Worm (Caenorhabditis elegans): ENCODE data around the gene gst-16.
A peak's percentile ranks its signal among the peaks of the same experiment; 100 is the strongest.

gst-16 gene

DNA sequence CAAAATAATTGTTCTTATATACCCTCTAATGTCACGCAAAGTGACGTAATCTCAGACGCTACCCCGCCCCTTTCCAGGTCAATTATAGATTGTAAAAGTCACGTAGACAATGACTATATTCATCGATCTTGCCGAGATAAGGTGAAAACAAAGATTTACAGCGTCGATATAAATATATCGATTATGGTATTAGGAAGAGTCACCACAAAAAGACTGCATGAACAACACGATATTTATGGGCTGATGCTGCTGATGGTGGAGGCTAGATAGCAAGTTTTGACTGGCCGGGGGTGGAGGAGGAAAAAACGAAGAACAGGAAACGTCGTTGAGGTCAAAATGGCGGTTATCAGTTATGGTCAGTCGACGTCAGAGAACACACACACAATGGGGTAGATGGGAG is 14.3 kb upstream of the gst-16 start (continued):
- no peak for TF ChIP-seq D1046.2 (GFP tag; IDR thresholded peaks at IDR 0.05)
- TF ChIP-seq tag-97 (GFP tag; IDR thresholded peaks at IDR 0.05) = no peak
- no peak for TF ChIP-seq pha-4 (GFP tag; IDR thresholded peaks at IDR 0.05)
- no peak for TF ChIP-seq pha-4 (tag; optimal IDR thresholded peaks at IDR 0.05)
- TF ChIP-seq nhr-10 (tag; optimal IDR thresholded peaks at IDR 0.05) = no peak
- peak; percentile 14 for TF ChIP-seq nhr-102 (tag; optimal IDR thresholded peaks at IDR 0.05)
- no peak for TF ChIP-seq ceh-20 (GFP tag; IDR thresholded peaks at IDR 0.05)
- TF ChIP-seq gei-8 (GFP tag; optimal IDR thresholded peaks at IDR 0.05) = no peak
- peak; percentile 17 for TF ChIP-seq spr-1 (tag; optimal IDR thresholded peaks at IDR 0.05)
- no peak for TF ChIP-seq nhr-237 (tag; optimal IDR thresholded peaks at IDR 0.05)
- peak; percentile 16 for TF ChIP-seq lin-13 (GFP tag; optimal IDR thresholded peaks at IDR 0.05)
- no peak for TF ChIP-seq ces-1 (GFP tag; optimal IDR thresholded peaks at IDR 0.05)
- TF ChIP-seq pqm-1 (tag; optimal IDR thresholded peaks at IDR 0.05) = peak; percentile 2
- TF ChIP-seq mxl-2 (GFP tag; conservative IDR thresholded peaks at IDR 0.05) = no peak
- TF ChIP-seq nhr-77 (tag; optimal IDR thresholded peaks at IDR 0.05) = peak; percentile 82
- TF ChIP-seq ceh-28 (tag; optimal IDR thresholded peaks at IDR 0.05) = peak; percentile 55
- TF ChIP-seq arid-1 (GFP tag; conservative IDR thresholded peaks at IDR 0.05) = no peak
- TF ChIP-seq mes-2 (tag; optimal IDR thresholded peaks at IDR 0.05; ENCODE audit: poor library complexity, severe bottlenecking) = no peak
- TF ChIP-seq zip-11 (GFP tag; IDR thresholded peaks at IDR 0.05) = no peak
- no peak for TF ChIP-seq saeg-2 (GFP tag; IDR thresholded peaks at IDR 0.05)
- TF ChIP-seq lsy-2 (tag; optimal IDR thresholded peaks at IDR 0.05) = peak in 1 of 2 experiments; percentile 50
- TF ChIP-seq duxl-1 (tag; optimal IDR thresholded peaks at IDR 0.05; ENCODE audit: poor library complexity) = no peak
- TF ChIP-seq ztf-7 (tag; optimal IDR thresholded peaks at IDR 0.05) = peak; percentile 13
- TF ChIP-seq Y5F2A.4 (GFP tag; optimal IDR thresholded peaks at IDR 0.05) = no peak
- peak; percentile 76 for TF ChIP-seq nhr-42 (GFP tag; IDR thresholded peaks at IDR 0.05)
- TF ChIP-seq madf-5 (GFP tag; IDR thresholded peaks at IDR 0.05) = no peak
- no peak for TF ChIP-seq ceh-82 (tag; optimal IDR thresholded peaks at IDR 0.05)
- TF ChIP-seq nhr-111 (GFP tag; optimal IDR thresholded peaks at IDR 0.05) = no peak
- peak; percentile 53 for TF ChIP-seq mxl-3 (GFP tag; optimal IDR thresholded peaks at IDR 0.05)
- no peak for TF ChIP-seq zip-2 (tag; optimal IDR thresholded peaks at IDR 0.05)
- no peak for TF ChIP-seq nhr-41 (GFP tag; IDR thresholded peaks at IDR 0.05)
- no peak for TF ChIP-seq zag-1 (tag; optimal IDR thresholded peaks at IDR 0.05)
- 0 out of 2 replicates have a peak, but pooled peaks have one; percentile 19 for TF ChIP-seq php-3 (GFP tag; IDR thresholded peaks at IDR 0.05)
- TF ChIP-seq Y105C5A.15 (GFP tag; IDR thresholded peaks at IDR 0.05) = no peak
- no peak for TF ChIP-seq madf-9 (GFP tag; conservative IDR thresholded peaks at IDR 0.05)
- TF ChIP-seq F44E2.7 (GFP tag; IDR thresholded peaks at IDR 0.05) = no peak
- TF ChIP-seq zfp-2 (tag; optimal IDR thresholded peaks at IDR 0.05) = no peak
- TF ChIP-seq fos-1 (tag; optimal IDR thresholded peaks at IDR 0.05) = no peak
- peak; percentile 9; the same call in 1 of the 2 replicates for TF ChIP-seq T26A8.4 (GFP tag; IDR thresholded peaks at IDR 0.05)
- TF ChIP-seq set-16 (GFP tag; IDR thresholded peaks at IDR 0.05) = no peak
- TF ChIP-seq unc-39 (tag; optimal IDR thresholded peaks at IDR 0.05) = no peak
- TF ChIP-seq spr-3 (GFP tag; optimal IDR thresholded peaks at IDR 0.05) = no peak
- no peak for TF ChIP-seq daf-12 (tag; optimal IDR thresholded peaks at IDR 0.05)
- TF ChIP-seq hlh-11 (tag; optimal IDR thresholded peaks at IDR 0.05) = peak; percentile 87
- TF ChIP-seq dmd-9 (GFP tag; IDR thresholded peaks at IDR 0.05) = no peak
- peak; percentile 13 for TF ChIP-seq dpl-1 (GFP tag; optimal IDR thresholded peaks at IDR 0.05)
- no peak for TF ChIP-seq aly-2 (tag; optimal IDR thresholded peaks at IDR 0.05)
- no peak for TF ChIP-seq jun-1 (tag; optimal IDR thresholded peaks at IDR 0.05)
- peak; percentile 25 for TF ChIP-seq dmd-6 (GFP tag; IDR thresholded peaks at IDR 0.05)
- no peak for TF ChIP-seq F37D6.2 (tag; optimal IDR thresholded peaks at IDR 0.05)
- no peak for TF ChIP-seq egl-43 (GFP tag; IDR thresholded peaks at IDR 0.05)
- no peak for TF ChIP-seq dmd-8 (GFP tag; IDR thresholded peaks at IDR 0.05)
- TF ChIP-seq hmg-1.1 (GFP tag; IDR thresholded peaks at IDR 0.05) = no peak

Measured in whole organism, L4 larva.